Worm (Caenorhabditis elegans) whole organism, young adult: ENCODE results near the gene kin-34.

Source experiments
- B0261.1 ChIP-seq: sonication (generic microtip); optimal IDR thresholded peaks from 2 replicates; lab custom pipeline; 2016; ENCODE audit warnings: mild to moderate bottlenecking, missing genetic modification characterization, moderate library complexity, missing compliant biosample characterization
- C06A6.2 ChIP-seq: fragments of 200-800 bp; sonication (Bioruptor generic); conservative IDR thresholded peaks from 2 replicates; pipeline ENCODE4 v1.3.6; 2022; ENCODE audit warnings: missing genetic modification characterization, missing compliant biosample characterization
- F22D6.2 ChIP-seq: sonication (generic microtip); optimal IDR thresholded peaks from 2 replicates; lab custom pipeline; 2016; ENCODE audit warnings: mild to moderate bottlenecking, missing genetic modification characterization, missing compliant biosample characterization
- F23B12.7 ChIP-seq: sonication (generic microtip); optimal IDR thresholded peaks from 2 replicates; lab custom pipeline; 2017; ENCODE audit warnings: missing genetic modification characterization, mild to moderate bottlenecking, missing compliant biosample characterization, antibody characterized with exemption, moderate library complexity; ENCODE audit not compliant: insufficient read depth
- F33H1.4 ChIP-seq: fragments of 200-800 bp; sonication (Bioruptor generic); IDR thresholded peaks from 2 replicates; pipeline ENCODE4 v1.3.6; 2022; ENCODE audit warnings: missing genetic modification reagents, missing genetic modification characterization, missing compliant biosample characterization
- F37B4.10 ChIP-seq: fragments of 200-800 bp; sonication (Bioruptor generic); IDR thresholded peaks from 2 replicates; pipeline ENCODE4 v1.3.6; 2022; ENCODE audit warnings: missing genetic modification characterization, missing compliant biosample characterization
- Y53G8AR.9 ChIP-seq: fragments of 200-800 bp; sonication (Bioruptor generic); conservative IDR thresholded peaks from 2 replicates; pipeline ENCODE4 v1.3.6; 2022; ENCODE audit warnings: missing genetic modification reagents, missing genetic modification characterization, missing compliant biosample characterization
- Y56A3A.18 ChIP-seq: fragments of 200-800 bp; sonication (Bioruptor generic); IDR thresholded peaks from 2 replicates; pipeline ENCODE4 v1.3.6; 2022; ENCODE audit warnings: missing genetic modification reagents, missing genetic modification characterization, missing compliant biosample characterization
- Y67H2A.10 ChIP-seq: fragments of 200-800 bp; sonication (Bioruptor generic); conservative IDR thresholded peaks from 2 replicates; pipeline ENCODE4 v1.3.6; 2022; ENCODE audit warnings: missing genetic modification reagents, missing genetic modification characterization, missing compliant biosample characterization
- Y95B8A.8 ChIP-seq: fragments of 200-800 bp; sonication (Bioruptor generic); IDR thresholded peaks from 2 replicates; pipeline ENCODE4 v1.3.6; 2022; ENCODE audit warnings: missing genetic modification reagents, missing genetic modification characterization, missing compliant biosample characterization
- ZK185.1 ChIP-seq: sonication (generic microtip); optimal IDR thresholded peaks from 2 replicates; lab custom pipeline; 2016; ENCODE audit warnings: mild to moderate bottlenecking, missing genetic modification characterization, missing compliant biosample characterization; ENCODE audit not compliant: poor library complexity, severe bottlenecking
- aptf-3 ChIP-seq: fragments of 200-800 bp; sonication (Bioruptor generic); IDR thresholded peaks from 2 replicates; pipeline ENCODE4 v1.3.6; 2022; ENCODE audit warnings: missing genetic modification characterization, missing compliant biosample characterization
- attf-6 ChIP-seq: fragments of 200-800 bp; sonication (Bioruptor generic); IDR thresholded peaks from 2 replicates; pipeline ENCODE4 v1.3.6; 2022; ENCODE audit warnings: missing genetic modification reagents, missing genetic modification characterization, missing compliant biosample characterization
- ceh-91 ChIP-seq: fragments of 200-800 bp; sonication (Bioruptor generic); IDR thresholded peaks from 2 replicates; pipeline ENCODE4 v1.3.6; 2022; ENCODE audit warnings: missing genetic modification reagents, missing genetic modification characterization, missing compliant biosample characterization
- dpff-1 ChIP-seq: sonication (generic microtip); optimal IDR thresholded peaks from 2 replicates; lab custom pipeline; 2017; ENCODE audit warnings: mild to moderate bottlenecking, missing genetic modification characterization, missing compliant biosample characterization
- fkh-3 ChIP-seq: sonication (generic microtip); optimal IDR thresholded peaks from 2 replicates; lab custom pipeline; 2016; ENCODE audit warnings: mild to moderate bottlenecking, missing genetic modification characterization, missing compliant biosample characterization
- gei-17 ChIP-seq: fragments of 200-800 bp; sonication (Bioruptor generic); optimal IDR thresholded peaks from 2 replicates; lab custom pipeline; 2018; ENCODE audit warnings: mild to moderate bottlenecking, missing genetic modification characterization, missing compliant biosample characterization
- hlh-12 ChIP-seq: sonication (generic microtip); optimal IDR thresholded peaks from 2 replicates; lab custom pipeline; 2016; ENCODE audit warnings: missing genetic modification characterization, missing compliant biosample characterization
- hmg-1.2 ChIP-seq: fragments of 200-800 bp; sonication (Bioruptor generic); IDR thresholded peaks from 2 replicates; pipeline ENCODE4 v1.3.6; 2022; ENCODE audit warnings: missing genetic modification reagents, missing genetic modification characterization, missing compliant biosample characterization
- lin-35 ChIP-seq, 3 experiments: fragments of 150-350 bp in 2 of 3; sonication (generic microtip) in 1 of 3; optimal IDR thresholded peaks; 2 replicates each; lab custom pipeline; 2014 to 2018; ENCODE audit warnings: missing biosample characterization in 3 of 3, missing genetic modification characterization in 3 of 3, missing genetic modification reagents in 3 of 3
- lin-40 ChIP-seq: sonication (generic microtip); optimal IDR thresholded peaks from 2 replicates; lab custom pipeline; 2016; ENCODE audit warnings: missing genetic modification characterization, mild to moderate bottlenecking, missing compliant biosample characterization, missing genotype, missing genetic modification reagents
- lsl-1 ChIP-seq: fragments of 200-800 bp; sonication (Bioruptor generic); optimal IDR thresholded peaks from 2 replicates; lab custom pipeline; 2018; ENCODE audit warnings: mild to moderate bottlenecking, missing genetic modification characterization, moderate library complexity, missing compliant biosample characterization
- madf-3 ChIP-seq: fragments of 200-800 bp; sonication (Bioruptor generic); IDR thresholded peaks from 2 replicates; pipeline ENCODE4 v1.3.6; 2022; ENCODE audit warnings: missing genetic modification reagents, missing genetic modification characterization, missing compliant biosample characterization
- mel-28 ChIP-seq: sonication (generic microtip); optimal IDR thresholded peaks from 2 replicates; lab custom pipeline; 2016; ENCODE audit warnings: borderline replicate concordance, mild to moderate bottlenecking, missing genetic modification characterization, missing compliant biosample characterization
- mxl-1 ChIP-seq: sonication (generic microtip); optimal IDR thresholded peaks from 2 replicates; lab custom pipeline; 2016; ENCODE audit warnings: missing genetic modification characterization, missing compliant biosample characterization
- nhr-179 ChIP-seq: sonication (generic microtip); optimal IDR thresholded peaks from 2 replicates; lab custom pipeline; 2016; ENCODE audit warnings: mild to moderate bottlenecking, missing genetic modification characterization, missing compliant biosample characterization
- nhr-90 ChIP-seq: sonication (generic microtip); optimal IDR thresholded peaks from 2 replicates; lab custom pipeline; 2016; ENCODE audit warnings: missing genotype, mild to moderate bottlenecking, missing genetic modification characterization, missing compliant biosample characterization
- pbrm-1 ChIP-seq: fragments of 200-800 bp; sonication (Bioruptor generic); IDR thresholded peaks from 2 replicates; pipeline ENCODE4 v1.3.6; 2022; ENCODE audit warnings: missing genetic modification reagents, missing genetic modification characterization, missing compliant biosample characterization
- rec-8 ChIP-seq, 2 experiments: sonication (generic microtip); optimal IDR thresholded peaks; 2 replicates each; lab custom pipeline; 2016; ENCODE audit warnings: mild to moderate bottlenecking in 2 of 2, missing genetic modification characterization in 2 of 2, missing genetic modification reagents in 2 of 2, missing genotype in 2 of 2, missing biosample characterization in 1 of 2, missing compliant biosample characterization in 1 of 2, moderate library complexity in 1 of 2
- sdz-38 ChIP-seq: sonication (generic microtip); optimal IDR thresholded peaks from 2 replicates; lab custom pipeline; 2016; ENCODE audit warnings: missing genotype, missing genetic modification characterization, missing compliant biosample characterization
- sptf-2 ChIP-seq: fragments of 200-800 bp; sonication (Bioruptor generic); optimal IDR thresholded peaks from 2 replicates; lab custom pipeline; 2018; ENCODE audit warnings: mild to moderate bottlenecking, missing genetic modification characterization, missing compliant biosample characterization
- tlf-1 ChIP-seq: fragments of 200-800 bp; sonication (Bioruptor generic); optimal IDR thresholded peaks from 2 replicates; lab custom pipeline; 2018; ENCODE audit warnings: mild to moderate bottlenecking, missing genetic modification characterization, missing compliant biosample characterization
- ztf-18 ChIP-seq: sonication (generic microtip); optimal IDR thresholded peaks from 2 replicates; lab custom pipeline; 2016; ENCODE audit warnings: missing genotype, mild to moderate bottlenecking, missing genetic modification characterization, missing compliant biosample characterization
- ztf-22 ChIP-seq: fragments of 200-800 bp; sonication (Bioruptor generic); optimal IDR thresholded peaks from 2 replicates; lab custom pipeline; 2018; ENCODE audit warnings: mild to moderate bottlenecking, missing genetic modification characterization, moderate library complexity, missing compliant biosample characterization
- ztf-6 ChIP-seq: fragments of 200-800 bp; sonication (Bioruptor generic); IDR thresholded peaks from 2 replicates; pipeline ENCODE4 v1.3.6; 2022; ENCODE audit warnings: missing genetic modification reagents, missing genetic modification characterization, missing compliant biosample characterization

Gene kin-34

DNA sequence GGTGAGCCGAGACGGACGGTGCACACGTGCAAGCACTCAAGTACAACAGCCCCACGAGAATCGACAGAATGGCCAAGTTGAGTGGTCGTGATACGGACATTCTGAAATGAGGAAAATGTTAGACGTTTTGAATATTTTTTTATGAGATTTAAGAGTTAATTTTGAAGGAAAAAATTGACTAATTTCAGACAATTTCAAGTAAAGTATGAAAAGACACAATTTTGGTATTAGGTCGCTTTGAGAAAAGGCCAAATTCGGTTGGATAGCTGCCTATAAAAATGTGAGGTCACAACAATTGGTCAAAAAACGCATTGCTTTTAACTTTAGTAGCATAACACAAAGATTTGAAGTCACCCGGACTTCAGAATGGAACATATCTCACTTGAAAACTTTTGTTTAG is 26.8 kb upstream of the kin-34 start, which contains the start of gene nlp-70:
Gene nlp-70 (minus strand): TSS at position 101 of the 400 bp plus-strand sequence.
- no peak for TF ChIP-seq nhr-179 (tag; lab: Kevin White, UChicago)
- no peak for TF ChIP-seq sdz-38 (tag; lab: Kevin White, UChicago)
- TF ChIP-seq Y67H2A.10, result no peak
- TF ChIP-seq tlf-1 (GFP tag; lab: Kevin White, UChicago), result no peak
- no peak for TF ChIP-seq lin-40 (tag; lab: Kevin White, UChicago)
- TF ChIP-seq fkh-3 (tag; lab: Kevin White, UChicago), result no peak
- TF ChIP-seq madf-3 (GFP tag; lab: Robert Waterston, UW), result no peak
- TF ChIP-seq ceh-91 (GFP tag; lab: Robert Waterston, UW), result no peak
- TF ChIP-seq ztf-6 (GFP tag; lab: Robert Waterston, UW), result no peak
- no peak for TF ChIP-seq F22D6.2
- no peak for TF ChIP-seq C06A6.2 (GFP tag; lab: Robert Waterston, UW)
- no peak for TF ChIP-seq Y56A3A.18 (GFP tag; lab: Robert Waterston, UW)
- no peak for TF ChIP-seq ztf-18 (tag; lab: Kevin White, UChicago)
- no peak for TF ChIP-seq F37B4.10 (GFP tag; lab: Robert Waterston, UW)
- TF ChIP-seq, all 124 proteins: peak for 0

ce11 chrV:268007-268406 is 22.0 kb upstream of the kin-34 start, which contains the start of gene lgc-26:
Gene lgc-26, plus strand, starts transcription at chrV:268307.
- TF ChIP-seq dpff-1 (tag; lab: Kevin White, UChicago) (no peak), B0261.1 (tag; lab: Kevin White, UChicago) (no peak), attf-6 (GFP tag; lab: Robert Waterston, UW) (no peak), pbrm-1 (GFP tag; lab: Robert Waterston, UW) (no peak), ZK185.1 (no peak), aptf-3 (GFP tag; lab: Robert Waterston, UW) (no peak), gei-17 (GFP tag; lab: Kevin White, UChicago) (no peak), hmg-1.2 (no peak), Y53G8AR.9 (no peak), F33H1.4 (no peak), nhr-90 (tag; lab: Kevin White, UChicago) (no peak), ztf-18 (tag; lab: Kevin White, UChicago) (no peak), sptf-2 (GFP tag; lab: Kevin White, UChicago) (no peak), ztf-22 (GFP tag; lab: Kevin White, UChicago) (no peak), tlf-1 (GFP tag; lab: Kevin White, UChicago) (no peak), lsl-1 (GFP tag; lab: Kevin White, UChicago) (no peak), Y95B8A.8 (GFP tag; lab: Robert Waterston, UW) (no peak)

ce11 chrV:265062-265963 is 19.3 kb upstream of the kin-34 start:
- TF ChIP-seq F23B12.7 (peak; percentile 23), hlh-12 (tag; lab: Kevin White, UChicago) (peak; percentile 93), mel-28 (tag; lab: Kevin White, UChicago) (peak; percentile 31), mxl-1 (tag; lab: Kevin White, UChicago) (peak; percentile 77), lin-35 (GFP tag; optimal IDR thresholded peaks at IDR 0.05; lab: Kevin White, UChicago) (peak in 1 of 3 experiments; percentile 4), rec-8 (tag; optimal IDR thresholded peaks at IDR 0.05; lab: Kevin White, UChicago) (peak in 1 of 2 experiments; percentile 74)
